Fruit fly (Drosophila melanogaster) whole organism, prepupa: ENCODE measurements around the gene Zasp66.

Experiments
- CG10669 ChIP-seq: fragments of 200-800 bp; sonication (Bioruptor generic); optimal IDR thresholded peaks from 3 replicates; lab custom pipeline; 2018; ENCODE audit warnings: missing biosample characterization, mild to moderate bottlenecking, missing genetic modification characterization, moderate library complexity
- CG4318 ChIP-seq: fragments of 200-800 bp; sonication (Bioruptor generic); optimal IDR thresholded peaks from 3 replicates; lab custom pipeline; 2017; ENCODE audit warnings: missing biosample characterization, mild to moderate bottlenecking, missing genetic modification characterization
- CG8319 ChIP-seq: fragments of 200-800 bp; sonication (Bioruptor generic); optimal IDR thresholded peaks from 3 replicates; lab custom pipeline; 2016; ENCODE audit warnings: missing biosample characterization, missing genetic modification characterization
- Hr4 ChIP-seq: fragments of 200-800 bp; sonication (Bioruptor generic); optimal IDR thresholded peaks from 3 replicates; lab custom pipeline; 2016; ENCODE audit warnings: missing biosample characterization, missing genetic modification characterization
- esn ChIP-seq: fragments of 200-800 bp; sonication (Bioruptor generic); optimal IDR thresholded peaks from 2 replicates; lab custom pipeline; 2016; ENCODE audit warnings: missing biosample characterization, mild to moderate bottlenecking, missing genetic modification characterization, moderate library complexity

dm6 chr3L:8646821-8647220, 22.6 kb downstream of the Zasp66 start, which contains the start of the genes CG13305 and Pex7:
- TF ChIP-seq CG10669 (no peak), Hr4 (GFP tag; lab: Kevin White, UChicago) (no peak), CG8319 (GFP tag; lab: Kevin White, UChicago) (no peak), esn (no peak), CG4318 (GFP tag; lab: Kevin White, UChicago) (no peak)
